Worm (Caenorhabditis elegans) whole organism, L1 larva: ENCODE results near the gene str-211.

Experiments
- F16B12.6 ChIP-seq: fragments of 150-350 bp; optimal IDR thresholded peaks from 2 replicates; lab custom pipeline; 2014; ENCODE audit warnings: missing biosample characterization, missing genetic modification characterization
- aha-1 ChIP-seq: fragments of 150-350 bp; optimal IDR thresholded peaks from 2 replicates; lab custom pipeline; 2014; ENCODE audit warnings: missing biosample characterization, missing genetic modification characterization
- ceh-82 ChIP-seq, 3 experiments: fragments of 150-350 bp in 1 of 3; sonication (generic microtip) in 2 of 3; optimal IDR thresholded peaks; 2 replicates each; lab custom pipeline; 2014 to 2017; ENCODE audit warnings: missing biosample characterization in 3 of 3, missing genetic modification characterization in 3 of 3
- fkh-10 ChIP-seq: sonication (generic microtip); optimal IDR thresholded peaks from 2 replicates; lab custom pipeline; 2017; ENCODE audit warnings: missing biosample characterization, missing genetic modification reagents, missing genetic modification characterization
- jun-1 ChIP-seq: fragments of 150-350 bp; optimal IDR thresholded peaks from 2 replicates; lab custom pipeline; 2014; ENCODE audit warnings: missing biosample characterization, missing genetic modification reagents, missing genetic modification characterization
- lin-15B ChIP-seq: fragments of 150-350 bp; sonication (generic microtip); optimal IDR thresholded peaks from 3 replicates; lab custom pipeline; 2014; ENCODE audit warnings: missing biosample characterization, missing genetic modification characterization
- lin-39 ChIP-seq: fragments of 150-350 bp; optimal IDR thresholded peaks from 2 replicates; lab custom pipeline; 2014; ENCODE audit warnings: missing biosample characterization, missing genetic modification reagents, missing genetic modification characterization
- nhr-11 ChIP-seq: fragments of 150-350 bp; optimal IDR thresholded peaks from 2 replicates; lab custom pipeline; 2014; ENCODE audit warnings: missing biosample characterization, missing genetic modification characterization
- skn-1 ChIP-seq: fragments of 150-350 bp; optimal IDR thresholded peaks from 2 replicates; lab custom pipeline; 2014; ENCODE audit warnings: missing biosample characterization, missing genetic modification characterization
- swsn-7 ChIP-seq: sonication (generic microtip); optimal IDR thresholded peaks from 2 replicates; lab custom pipeline; 2016; ENCODE audit warnings: missing genetic modification characterization, missing compliant biosample characterization
- zag-1 ChIP-seq: fragments of 150-350 bp; optimal IDR thresholded peaks from 2 replicates; lab custom pipeline; 2014; ENCODE audit warnings: missing biosample characterization, missing genetic modification characterization
- ztf-11 ChIP-seq, 2 experiments: sonication (generic microtip); optimal IDR thresholded peaks; 2 replicates each; lab custom pipeline; 2016 to 2017; ENCODE audit warnings: missing genetic modification characterization in 2 of 2, missing biosample characterization in 1 of 2, missing compliant biosample characterization in 1 of 2

DNA sequence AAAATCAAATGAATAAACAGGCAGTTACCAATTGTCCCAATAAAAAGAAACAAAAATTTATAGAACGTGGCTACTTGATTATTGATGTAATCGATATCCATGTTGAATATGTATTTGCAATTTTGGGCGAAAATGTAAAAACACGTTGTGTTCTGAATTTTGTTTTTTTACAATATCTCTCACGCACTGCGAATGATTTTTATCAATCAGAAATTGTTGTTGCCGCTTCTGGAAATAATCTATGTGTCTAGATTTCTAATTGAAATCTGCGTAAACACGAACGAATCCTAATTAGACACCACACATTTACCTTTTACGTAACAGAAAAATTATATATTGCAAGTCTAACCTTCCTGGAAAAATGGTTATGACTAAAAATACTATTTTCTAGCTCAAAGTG, 39.0 kb upstream of the str-211 start, which contains the start of gene srsx-13:
- TF ChIP-seq lin-39 (tag; lab: Kevin White, UChicago) (no peak), fkh-10 (GFP tag; lab: Kevin White, UChicago) (no peak), ceh-82 (tag; optimal IDR thresholded peaks at IDR 0.05; lab: Kevin White, UChicago) (no peak), ztf-11 (tag; optimal IDR thresholded peaks at IDR 0.05; lab: Kevin White, UChicago) (no peak), zag-1 (no peak), lin-15B (tag; lab: Kevin White, UChicago) (no peak), F16B12.6 (tag; lab: Kevin White, UChicago) (no peak), aha-1 (no peak), nhr-11 (no peak), swsn-7 (tag; lab: Kevin White, UChicago) (no peak), jun-1 (no peak), skn-1 (no peak)
